Fruit fly (Drosophila melanogaster) whole organism, prepupa: ENCODE results near the gene sud1.

Experiments used
- CG10631 ChIP-seq: fragments of 200-800 bp; sonication (Bioruptor generic); optimal IDR thresholded peaks from 2 replicates; lab custom pipeline; 2016; ENCODE audit warnings: missing biosample characterization, missing genetic modification characterization
- CG10669 ChIP-seq: fragments of 200-800 bp; sonication (Bioruptor generic); optimal IDR thresholded peaks from 3 replicates; lab custom pipeline; 2018; ENCODE audit warnings: missing biosample characterization, mild to moderate bottlenecking, missing genetic modification characterization, moderate library complexity
- CG11902 ChIP-seq: fragments of 200-800 bp; sonication (Bioruptor generic); optimal IDR thresholded peaks from 3 replicates; lab custom pipeline; 2016; ENCODE audit warnings: missing biosample characterization, missing genetic modification characterization
- CG15336 ChIP-seq: fragments of 200-800 bp; sonication (Bioruptor generic); IDR thresholded peaks from 2 replicates; pipeline ENCODE4 v1.3.6; 2022; ENCODE audit warnings: missing biosample characterization, missing genetic modification characterization
- CG1621 ChIP-seq: fragments of 200-800 bp; sonication (Bioruptor generic); optimal IDR thresholded peaks from 3 replicates; lab custom pipeline; 2018; ENCODE audit warnings: missing biosample characterization, mild to moderate bottlenecking, missing genetic modification characterization
- CG3032 ChIP-seq: fragments of 200-800 bp; optimal IDR thresholded peaks from 2 replicates; lab custom pipeline; 2019; ENCODE audit warnings: missing biosample characterization, mild to moderate bottlenecking, missing genetic modification characterization, moderate library complexity
- CG32006 ChIP-seq: fragments of 200-800 bp; sonication (Bioruptor generic); optimal IDR thresholded peaks from 3 replicates; lab custom pipeline; 2017; ENCODE audit warnings: missing biosample characterization, mild to moderate bottlenecking, missing genetic modification characterization
- CG3919 ChIP-seq: fragments of 200-800 bp; sonication (Bioruptor generic); optimal IDR thresholded peaks from 3 replicates; lab custom pipeline; 2016; ENCODE audit warnings: missing biosample characterization, missing genetic modification characterization
- CG4318 ChIP-seq: fragments of 200-800 bp; sonication (Bioruptor generic); optimal IDR thresholded peaks from 3 replicates; lab custom pipeline; 2017; ENCODE audit warnings: missing biosample characterization, mild to moderate bottlenecking, missing genetic modification characterization
- CG6163 ChIP-seq: fragments of 200-800 bp; sonication (Bioruptor generic); IDR thresholded peaks from 3 replicates; pipeline ENCODE4 v1.3.6; 2022; ENCODE audit warnings: missing biosample characterization, missing genetic modification characterization
- CG6792 ChIP-seq: fragments of 200-800 bp; sonication (Bioruptor generic); optimal IDR thresholded peaks from 3 replicates; lab custom pipeline; 2016; ENCODE audit warnings: missing biosample characterization, missing genetic modification characterization
- CG6854 ChIP-seq: fragments of 200-800 bp; sonication (Bioruptor generic); optimal IDR thresholded peaks from 2 replicates; lab custom pipeline; 2017; ENCODE audit warnings: missing biosample characterization, mild to moderate bottlenecking, missing genetic modification characterization
- CG7368 ChIP-seq: fragments of 200-800 bp; sonication (Bioruptor generic); optimal IDR thresholded peaks from 3 replicates; lab custom pipeline; 2016; ENCODE audit warnings: missing biosample characterization, missing genetic modification characterization
- CG8319 ChIP-seq: fragments of 200-800 bp; sonication (Bioruptor generic); optimal IDR thresholded peaks from 3 replicates; lab custom pipeline; 2016; ENCODE audit warnings: missing biosample characterization, missing genetic modification characterization
- CG8632 ChIP-seq: fragments of 200-800 bp; sonication (Bioruptor generic); optimal IDR thresholded peaks from 3 replicates; lab custom pipeline; 2016; ENCODE audit warnings: missing biosample characterization, missing genetic modification characterization
- Eip75B ChIP-seq: fragments of 200-800 bp; sonication (Bioruptor generic); optimal IDR thresholded peaks from 3 replicates; lab custom pipeline; 2016; ENCODE audit warnings: missing biosample characterization, missing genetic modification characterization
- Eip78C ChIP-seq: fragments of 200-800 bp; sonication (Bioruptor generic); peaks from one replicate; lab custom pipeline; 2016; ENCODE audit warnings: missing biosample characterization, missing genetic modification characterization
- Eip93F ChIP-seq: fragments of 200-800 bp; sonication (Bioruptor generic); optimal IDR thresholded peaks from 2 replicates; lab custom pipeline; 2016; ENCODE audit warnings: missing biosample characterization, mild to moderate bottlenecking, missing genetic modification characterization
- Ets21C ChIP-seq: fragments of 200-800 bp; sonication (Bioruptor generic); optimal IDR thresholded peaks from 3 replicates; lab custom pipeline; 2016; ENCODE audit warnings: missing biosample characterization, missing genetic modification characterization
- Gug ChIP-seq: fragments of 200-800 bp; sonication (Bioruptor generic); IDR thresholded peaks from 2 replicates; pipeline ENCODE4 v1.3.6; 2022; ENCODE audit warnings: missing biosample characterization, missing genetic modification characterization
- Hr39 ChIP-seq: fragments of 200-800 bp; sonication (Bioruptor generic); optimal IDR thresholded peaks from 2 replicates; lab custom pipeline; 2016; ENCODE audit warnings: missing biosample characterization, missing genetic modification characterization
- Hr4 ChIP-seq: fragments of 200-800 bp; sonication (Bioruptor generic); optimal IDR thresholded peaks from 3 replicates; lab custom pipeline; 2016; ENCODE audit warnings: missing biosample characterization, missing genetic modification characterization
- Lpt ChIP-seq: fragments of 200-800 bp; sonication (Bioruptor generic); optimal IDR thresholded peaks from 3 replicates; lab custom pipeline; 2016; ENCODE audit warnings: missing biosample characterization, missing genetic modification characterization
- Met ChIP-seq: fragments of 200-800 bp; sonication (Bioruptor generic); optimal IDR thresholded peaks from 3 replicates; lab custom pipeline; 2016; ENCODE audit warnings: missing biosample characterization, missing genetic modification characterization
- OdsH ChIP-seq: fragments of 200-800 bp; sonication (Bioruptor generic); optimal IDR thresholded peaks from 3 replicates; lab custom pipeline; 2016; ENCODE audit warnings: missing biosample characterization, missing genetic modification characterization
- Sox14 ChIP-seq: fragments of 200-800 bp; sonication (Bioruptor generic); optimal IDR thresholded peaks from 3 replicates; lab custom pipeline; 2016; ENCODE audit warnings: missing biosample characterization, missing genetic modification characterization
- Sox15 ChIP-seq: fragments of 200-800 bp; sonication (Bioruptor generic); optimal IDR thresholded peaks from 3 replicates; lab custom pipeline; 2016; ENCODE audit warnings: missing biosample characterization, missing genetic modification characterization
- achi ChIP-seq: fragments of 200-800 bp; sonication (Bioruptor generic); optimal IDR thresholded peaks from 3 replicates; lab custom pipeline; 2016; ENCODE audit warnings: missing biosample characterization, missing genetic modification characterization
- acj6 ChIP-seq: fragments of 200-800 bp; sonication (Bioruptor generic); optimal IDR thresholded peaks from 3 replicates; lab custom pipeline; 2016; ENCODE audit warnings: missing biosample characterization, missing genetic modification characterization
- cyc ChIP-seq: fragments of 200-800 bp; sonication (Bioruptor generic); optimal IDR thresholded peaks from 3 replicates; lab custom pipeline; 2016; ENCODE audit warnings: missing biosample characterization, missing genetic modification characterization
- dac ChIP-seq: fragments of 200-800 bp; sonication (Bioruptor generic); optimal IDR thresholded peaks from 2 replicates; lab custom pipeline; 2017; ENCODE audit warnings: missing biosample characterization, mild to moderate bottlenecking, missing genetic modification characterization
- eg ChIP-seq: fragments of 200-800 bp; sonication (Bioruptor generic); IDR thresholded peaks from 3 replicates; pipeline ENCODE4 v1.3.6; 2022; ENCODE audit warnings: missing biosample characterization, missing genetic modification characterization
- fd59A ChIP-seq: fragments of 200-800 bp; sonication (Bioruptor generic); optimal IDR thresholded peaks from 2 replicates; lab custom pipeline; 2017; ENCODE audit warnings: missing biosample characterization, mild to moderate bottlenecking, missing genetic modification characterization, missing genetic modification reagents
- fd85E ChIP-seq: fragments of 200-800 bp; sonication (Bioruptor generic); optimal IDR thresholded peaks from 3 replicates; lab custom pipeline; 2016; ENCODE audit warnings: missing biosample characterization, missing genetic modification characterization
- lz ChIP-seq: fragments of 200-800 bp; sonication (Bioruptor generic); optimal IDR thresholded peaks from 3 replicates; lab custom pipeline; 2016; ENCODE audit warnings: missing biosample characterization, missing genetic modification characterization
- pdm3 ChIP-seq: fragments of 200-800 bp; sonication (Bioruptor generic); optimal IDR thresholded peaks from 3 replicates; lab custom pipeline; 2016; ENCODE audit warnings: missing biosample characterization, missing genetic modification characterization
- salr ChIP-seq, 2 experiments: fragments of 200-800 bp; sonication (Bioruptor generic); optimal IDR thresholded peaks; 3 replicates each; lab custom pipeline; 2016 to 2018; ENCODE audit warnings: missing biosample characterization in 2 of 2, missing genetic modification characterization in 2 of 2, mild to moderate bottlenecking in 1 of 2
- spab ChIP-seq: fragments of 200-800 bp; sonication (Bioruptor generic); optimal IDR thresholded peaks from 2 replicates; lab custom pipeline; 2017; ENCODE audit warnings: missing biosample characterization, mild to moderate bottlenecking, missing genetic modification characterization, missing genetic modification reagents
- ss ChIP-seq, 2 experiments: fragments of 200-800 bp; sonication (Bioruptor generic); optimal IDR thresholded peaks; 2 replicates in 1 of 2; 3 replicates in 1 of 2; lab custom pipeline; 2017 to 2018; ENCODE audit warnings: mild to moderate bottlenecking in 2 of 2, missing biosample characterization in 2 of 2, missing genetic modification characterization in 2 of 2, moderate library complexity in 1 of 2
- svp ChIP-seq: fragments of 200-800 bp; sonication (Bioruptor generic); peaks from one replicate; lab custom pipeline; 2016; ENCODE audit warnings: missing biosample characterization, missing genetic modification characterization
- topi ChIP-seq: fragments of 200-800 bp; sonication (Bioruptor generic); optimal IDR thresholded peaks from 3 replicates; lab custom pipeline; 2016; ENCODE audit warnings: missing biosample characterization, missing genetic modification characterization
- vri ChIP-seq: fragments of 200-800 bp; sonication (Bioruptor generic); optimal IDR thresholded peaks from 3 replicates; lab custom pipeline; 2016; ENCODE audit warnings: missing biosample characterization, mild to moderate bottlenecking, missing genetic modification characterization

Gene sud1

dm6 chr3R:24886470-24886869, 31.2 kb downstream of the sud1 start (continued):
- TF ChIP-seq dac (GFP tag; lab: Kevin White, UChicago) (peak; percentile 13), salr (GFP tag; optimal IDR thresholded peaks at IDR 0.05; lab: Kevin White, UChicago) (peak in 1 of 2 experiments; percentile 16), CG3032 (tag; lab: Kevin White, UChicago) (no peak), ss (GFP tag; optimal IDR thresholded peaks at IDR 0.05; lab: Kevin White, UChicago) (no peak), CG3919 (GFP tag; lab: Kevin White, UChicago) (peak; percentile 46), CG15336 (GFP tag; lab: Robert Waterston, UW) (peak; percentile 68), CG10631 (GFP tag; lab: Kevin White, UChicago) (no peak), CG8632 (GFP tag; lab: Kevin White, UChicago) (peak; percentile 2), CG10669 (GFP tag; lab: Kevin White, UChicago) (no peak), OdsH (GFP tag; lab: Kevin White, UChicago) (peak; percentile 44), CG6792 (GFP tag; lab: Kevin White, UChicago) (peak; percentile 22), CG32006 (GFP tag; lab: Kevin White, UChicago) (peak; percentile 78), acj6 (GFP tag; lab: Kevin White, UChicago) (no peak), Met (GFP tag; lab: Kevin White, UChicago) (no peak), topi (GFP tag; lab: Kevin White, UChicago) (no peak), CG4318 (GFP tag; lab: Kevin White, UChicago) (peak; percentile 62), CG8319 (peak; percentile 1), CG6163 (GFP tag; lab: Robert Waterston, UW) (peak; percentile 47; the same call in 1 of the 3 replicates), spab (GFP tag; lab: Kevin White, UChicago) (no peak), lz (GFP tag; lab: Kevin White, UChicago) (no peak), CG6854 (GFP tag; lab: Kevin White, UChicago) (no peak), Sox14 (GFP tag; lab: Kevin White, UChicago) (no peak), pdm3 (GFP tag; lab: Kevin White, UChicago) (peak; percentile 53), Sox15 (GFP tag; lab: Kevin White, UChicago) (peak; percentile 17), fd59A (GFP tag; lab: Kevin White, UChicago) (no peak), Eip93F (no peak)

- TF ChIP-seq svp (peak; percentile 100), CG3919 (GFP tag; lab: Kevin White, UChicago) (no peak)
Observed at dm6 chr3R:24878655-24879054, 39.0 kb downstream of the sud1 start.

DNA sequence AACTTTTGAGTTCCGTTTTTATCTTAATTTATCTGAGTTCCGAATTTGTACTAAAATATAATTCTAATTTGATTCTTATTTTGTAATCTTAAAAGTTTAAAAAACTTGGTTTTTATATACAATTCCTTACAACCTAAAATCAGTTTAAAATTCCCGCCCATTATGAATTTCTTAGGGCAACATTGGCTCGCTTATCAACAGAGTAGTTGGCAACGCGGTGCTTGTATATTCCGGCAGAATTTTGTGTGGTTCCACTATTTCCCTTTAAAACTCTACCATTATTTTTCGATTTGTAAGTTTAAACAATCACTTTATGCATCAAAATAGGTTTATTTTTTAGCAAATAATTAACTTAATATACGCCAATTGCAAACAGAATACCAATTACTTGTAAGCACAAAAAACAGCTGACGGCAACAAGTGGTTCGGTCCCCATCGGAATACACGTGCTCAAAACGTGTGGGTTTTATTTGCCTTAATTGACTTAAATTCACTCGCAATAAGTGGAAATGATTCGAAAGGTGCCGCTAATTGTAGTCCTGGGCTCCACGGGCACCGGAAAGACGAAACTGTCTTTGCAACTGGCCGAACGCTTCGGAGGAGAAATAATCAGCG, 40.7 kb downstream of the sud1 start, which contains the start of the genes CG11089 and CG31381:
CG11089 (plus strand) TSS at position 203 of the 615 bp plus-strand sequence.
CG31381 (plus strand) TSS at position 203 of the 615 bp plus-strand sequence.
- peak; percentile 82 for TF ChIP-seq CG1621 (tag; lab: Kevin White, UChicago)
- TF ChIP-seq Eip78C (GFP tag; lab: Kevin White, UChicago) = peak; percentile 85
- no peak for TF ChIP-seq Eip93F

- TF ChIP-seq Eip75B (GFP tag; lab: Kevin White, UChicago) = peak; percentile 55
- peak; percentile 82 for TF ChIP-seq acj6 (GFP tag; lab: Kevin White, UChicago)
- TF ChIP-seq CG7368 = peak; percentile 68
- TF ChIP-seq CG8632 (GFP tag; lab: Kevin White, UChicago) = peak; percentile 72
- no peak for TF ChIP-seq vri (GFP tag; lab: Kevin White, UChicago)
- TF ChIP-seq fd85E (GFP tag; lab: Kevin White, UChicago) = no peak
- TF ChIP-seq Gug (GFP tag; lab: Robert Waterston, UW) = peak; percentile 86
- peak; percentile 13 for TF ChIP-seq Lpt
- no peak for TF ChIP-seq CG10631 (GFP tag; lab: Kevin White, UChicago)
- peak; percentile 66 for TF ChIP-seq CG11902
- peak; percentile 45 for TF ChIP-seq CG6854 (GFP tag; lab: Kevin White, UChicago)
- TF ChIP-seq achi (GFP tag; lab: Kevin White, UChicago) = peak; percentile 81
- TF ChIP-seq lz (GFP tag; lab: Kevin White, UChicago) = peak; percentile 74
- peak; percentile 88 for TF ChIP-seq CG3919 (GFP tag; lab: Kevin White, UChicago)
- peak; percentile 94 for TF ChIP-seq eg
- TF ChIP-seq pdm3 (GFP tag; lab: Kevin White, UChicago) = no peak
- TF ChIP-seq CG6163 (GFP tag; lab: Robert Waterston, UW) = peak; percentile 89
- peak; percentile 74 for TF ChIP-seq Hr4 (GFP tag; lab: Kevin White, UChicago)
- peak; percentile 81 for TF ChIP-seq Eip93F
- peak; percentile 81 for TF ChIP-seq cyc (GFP tag; lab: Kevin White, UChicago)
- TF ChIP-seq CG8319 = no peak
- peak; percentile 66 for TF ChIP-seq Ets21C (GFP tag; lab: Kevin White, UChicago)
- peak; percentile 74 for TF ChIP-seq Hr39 (GFP tag; lab: Kevin White, UChicago)
Observed at dm6 chr3R:24875939-24876842, 41.5 kb downstream of the sud1 start, which contains the start of gene CG3744. Gene CG3744 (minus strand): TSS chr3R:24876654.
